Worm (Caenorhabditis elegans) whole organism, L2 larva: ENCODE results near the gene ZC190.8.

ENCODE experiments used
- C34F6.9 ChIP-seq: fragments of 150-350 bp; optimal IDR thresholded peaks from 2 replicates; lab custom pipeline; 2014; ENCODE audit warnings: missing biosample characterization, missing genetic modification characterization
- F13H6.1 ChIP-seq: sonication (generic microtip); optimal IDR thresholded peaks from 2 replicates; lab custom pipeline; 2016; ENCODE audit warnings: missing genetic modification characterization, missing compliant biosample characterization
- R02D3.7 ChIP-seq: fragments of 150-350 bp; optimal IDR thresholded peaks from 2 replicates; lab custom pipeline; 2014; ENCODE audit warnings: missing biosample characterization, missing genetic modification characterization
- Y55F3AM.14 ChIP-seq: fragments of 200-800 bp; sonication (Bioruptor generic); optimal IDR thresholded peaks from 2 replicates; lab custom pipeline; 2018; ENCODE audit warnings: mild to moderate bottlenecking, missing genetic modification characterization, missing compliant biosample characterization
- ZK546.5 ChIP-seq: sonication (generic microtip); optimal IDR thresholded peaks from 2 replicates; lab custom pipeline; 2017; ENCODE audit warnings: missing biosample characterization, missing genetic modification characterization
- alr-1 ChIP-seq: fragments of 150-350 bp; optimal IDR thresholded peaks from 2 replicates; lab custom pipeline; 2014; ENCODE audit warnings: missing biosample characterization, missing genetic modification characterization
- aly-2 ChIP-seq: fragments of 150-350 bp; optimal IDR thresholded peaks from 2 replicates; lab custom pipeline; 2014; ENCODE audit warnings: missing biosample characterization, missing genetic modification characterization
- ama-1 ChIP-seq: fragments of 150-350 bp; optimal IDR thresholded peaks from 2 replicates; lab custom pipeline; 2018; ENCODE audit warnings: inconsistent platforms
- blmp-1 ChIP-seq: sonication (generic microtip); optimal IDR thresholded peaks from 2 replicates; lab custom pipeline; 2017; ENCODE audit warnings: missing genetic modification characterization, mild to moderate bottlenecking, missing compliant biosample characterization, antibody characterized with exemption, moderate library complexity; ENCODE audit not compliant: insufficient read depth
- ceh-16 ChIP-seq: fragments of 150-350 bp; optimal IDR thresholded peaks from 2 replicates; lab custom pipeline; 2014; ENCODE audit warnings: missing biosample characterization, missing genetic modification characterization
- ceh-82 ChIP-seq: fragments of 150-350 bp; optimal IDR thresholded peaks from 2 replicates; lab custom pipeline; 2014; ENCODE audit warnings: missing biosample characterization, missing genetic modification characterization
- crh-2 ChIP-seq: sonication (generic microtip); optimal IDR thresholded peaks from 2 replicates; lab custom pipeline; 2017; ENCODE audit warnings: missing biosample characterization, missing genetic modification characterization
- dmd-4 ChIP-seq: sonication (generic microtip); optimal IDR thresholded peaks from 2 replicates; lab custom pipeline; 2017; ENCODE audit warnings: missing biosample characterization, missing genetic modification characterization
- egl-27 ChIP-seq: sonication (generic microtip); optimal IDR thresholded peaks from 3 replicates; lab custom pipeline; 2017; ENCODE audit warnings: missing biosample characterization, missing genetic modification reagents, missing genetic modification characterization
- elt-1 ChIP-seq: fragments of 150-350 bp; optimal IDR thresholded peaks from 2 replicates; lab custom pipeline; 2014; ENCODE audit warnings: missing biosample characterization, missing genetic modification characterization
- elt-3 ChIP-seq: sonication (generic microtip); optimal IDR thresholded peaks from 2 replicates; lab custom pipeline; 2017; ENCODE audit warnings: missing biosample characterization, missing genetic modification characterization
- fos-1 ChIP-seq: fragments of 150-350 bp; optimal IDR thresholded peaks from 2 replicates; lab custom pipeline; 2014; ENCODE audit warnings: missing biosample characterization, missing genetic modification characterization
- gmeb-1 ChIP-seq: fragments of 150-350 bp; optimal IDR thresholded peaks from 2 replicates; lab custom pipeline; 2014; ENCODE audit warnings: missing biosample characterization, missing genetic modification characterization
- lin-11 ChIP-seq: fragments of 150-350 bp; sonication (generic microtip); optimal IDR thresholded peaks from 2 replicates; lab custom pipeline; 2014; ENCODE audit warnings: missing biosample characterization, missing genetic modification characterization, inconsistent platforms, mixed read lengths
- lin-13 ChIP-seq: fragments of 150-350 bp; optimal IDR thresholded peaks from 2 replicates; lab custom pipeline; 2014; ENCODE audit warnings: missing biosample characterization, missing genetic modification reagents, missing genetic modification characterization
- lin-39 ChIP-seq: fragments of 150-350 bp; optimal IDR thresholded peaks from 2 replicates; lab custom pipeline; 2014; ENCODE audit warnings: missing biosample characterization, missing genetic modification reagents, missing genetic modification characterization
- lsy-2 ChIP-seq, 2 experiments: fragments of 150-350 bp in 1 of 2; sonication (generic microtip) in 1 of 2; optimal IDR thresholded peaks; 2 replicates each; lab custom pipeline; 2014 to 2017; ENCODE audit warnings: missing biosample characterization in 2 of 2, missing genetic modification characterization in 2 of 2
- mab-5 ChIP-seq: fragments of 150-350 bp; optimal IDR thresholded peaks from 2 replicates; lab custom pipeline; 2014; ENCODE audit warnings: missing biosample characterization, missing genetic modification characterization
- mbf-1 ChIP-seq: sonication (generic microtip); optimal IDR thresholded peaks from 2 replicates; lab custom pipeline; 2017; ENCODE audit warnings: missing biosample characterization, missing genetic modification characterization
- mdl-1 ChIP-seq, 2 experiments: fragments of 150-350 bp in 1 of 2; sonication (generic microtip) in 1 of 2; optimal IDR thresholded peaks; 2 replicates each; lab custom pipeline; 2017; ENCODE audit warnings: missing biosample characterization in 2 of 2, missing genetic modification characterization in 2 of 2
- nhr-10 ChIP-seq: sonication (generic microtip); optimal IDR thresholded peaks from 2 replicates; lab custom pipeline; 2017; ENCODE audit warnings: missing biosample characterization, missing genetic modification characterization
- nhr-11 ChIP-seq: fragments of 150-350 bp; optimal IDR thresholded peaks from 2 replicates; lab custom pipeline; 2014; ENCODE audit warnings: missing biosample characterization, missing genetic modification characterization
- nhr-12 ChIP-seq: fragments of 150-350 bp; optimal IDR thresholded peaks from 2 replicates; lab custom pipeline; 2014; ENCODE audit warnings: missing biosample characterization, missing genetic modification characterization
- nhr-129 ChIP-seq: fragments of 150-350 bp; optimal IDR thresholded peaks from 2 replicates; lab custom pipeline; 2014; ENCODE audit warnings: missing biosample characterization, missing genetic modification characterization
- nhr-21 ChIP-seq: fragments of 150-350 bp; optimal IDR thresholded peaks from 2 replicates; lab custom pipeline; 2014; ENCODE audit warnings: missing biosample characterization, missing genetic modification characterization
- nhr-23 ChIP-seq: fragments of 150-350 bp; optimal IDR thresholded peaks from 2 replicates; lab custom pipeline; 2014; ENCODE audit warnings: missing biosample characterization, missing genetic modification reagents, missing genetic modification characterization
- nhr-237 ChIP-seq: fragments of 150-350 bp; optimal IDR thresholded peaks from 2 replicates; lab custom pipeline; 2014; ENCODE audit warnings: missing biosample characterization, missing genetic modification characterization
- nhr-25 ChIP-seq: fragments of 150-350 bp; sonication (generic microtip); optimal IDR thresholded peaks from 3 replicates; lab custom pipeline; 2014; ENCODE audit warnings: missing biosample characterization, missing genetic modification characterization
- nhr-6 ChIP-seq: fragments of 150-350 bp; optimal IDR thresholded peaks from 2 replicates; lab custom pipeline; 2014; ENCODE audit warnings: missing biosample characterization, missing genetic modification characterization
- nhr-77 ChIP-seq: fragments of 150-350 bp; optimal IDR thresholded peaks from 2 replicates; lab custom pipeline; 2014; ENCODE audit warnings: missing biosample characterization, missing genetic modification characterization
- peb-1 ChIP-seq: fragments of 150-350 bp; optimal IDR thresholded peaks from 2 replicates; lab custom pipeline; 2014; ENCODE audit warnings: missing biosample characterization, missing genetic modification characterization
- sem-4 ChIP-seq: fragments of 150-350 bp; optimal IDR thresholded peaks from 2 replicates; lab custom pipeline; 2014; ENCODE audit warnings: missing biosample characterization, missing genetic modification reagents, missing genetic modification characterization
- skn-1 ChIP-seq: sonication (generic microtip); optimal IDR thresholded peaks from 2 replicates; lab custom pipeline; 2017; ENCODE audit warnings: missing biosample characterization, missing genetic modification characterization
- sma-3 ChIP-seq: sonication (generic microtip); optimal IDR thresholded peaks from 2 replicates; lab custom pipeline; 2016; ENCODE audit warnings: missing genetic modification reagents, missing genetic modification characterization, missing compliant biosample characterization
- sma-9 ChIP-seq, 2 experiments: fragments of 150-350 bp in 1 of 2; sonication (generic microtip) in 1 of 2; optimal IDR thresholded peaks; 2 replicates each; lab custom pipeline; 2014 to 2016; ENCODE audit warnings: missing genetic modification characterization in 2 of 2, mild to moderate bottlenecking in 1 of 2, missing biosample characterization in 1 of 2, missing compliant biosample characterization in 1 of 2, missing genetic modification reagents in 1 of 2, moderate library complexity in 1 of 2
- snpc-4 ChIP-seq: fragments of 150-350 bp; optimal IDR thresholded peaks from 2 replicates; lab custom pipeline; 2014; ENCODE audit warnings: missing biosample characterization, missing genetic modification characterization
- unc-39 ChIP-seq: fragments of 150-350 bp; optimal IDR thresholded peaks from 2 replicates; lab custom pipeline; 2014; ENCODE audit warnings: missing biosample characterization, missing genetic modification characterization
- unc-55 ChIP-seq: fragments of 150-350 bp; sonication (generic microtip); optimal IDR thresholded peaks from 3 replicates; lab custom pipeline; 2014; ENCODE audit warnings: missing biosample characterization, missing genetic modification reagents, missing genetic modification characterization
- unc-62 ChIP-seq: fragments of 150-350 bp; optimal IDR thresholded peaks from 2 replicates; lab custom pipeline; 2014; ENCODE audit warnings: missing biosample characterization, missing genetic modification reagents, missing genetic modification characterization
- zag-1 ChIP-seq: fragments of 150-350 bp; optimal IDR thresholded peaks from 2 replicates; lab custom pipeline; 2014; ENCODE audit warnings: missing biosample characterization, missing genetic modification characterization
- ztf-1 ChIP-seq: fragments of 200-800 bp; sonication (Bioruptor generic); conservative IDR thresholded peaks from 2 replicates; pipeline ENCODE4 v1.3.6; 2022; ENCODE audit warnings: missing genetic modification characterization, missing compliant biosample characterization
- ztf-11 ChIP-seq: sonication (generic microtip); optimal IDR thresholded peaks from 2 replicates; lab custom pipeline; 2017; ENCODE audit warnings: missing biosample characterization, missing genetic modification characterization
- ztf-4 ChIP-seq: fragments of 150-350 bp; optimal IDR thresholded peaks from 2 replicates; lab custom pipeline; 2014; ENCODE audit warnings: missing biosample characterization, missing genetic modification characterization

Gene ZC190.8

DNA sequence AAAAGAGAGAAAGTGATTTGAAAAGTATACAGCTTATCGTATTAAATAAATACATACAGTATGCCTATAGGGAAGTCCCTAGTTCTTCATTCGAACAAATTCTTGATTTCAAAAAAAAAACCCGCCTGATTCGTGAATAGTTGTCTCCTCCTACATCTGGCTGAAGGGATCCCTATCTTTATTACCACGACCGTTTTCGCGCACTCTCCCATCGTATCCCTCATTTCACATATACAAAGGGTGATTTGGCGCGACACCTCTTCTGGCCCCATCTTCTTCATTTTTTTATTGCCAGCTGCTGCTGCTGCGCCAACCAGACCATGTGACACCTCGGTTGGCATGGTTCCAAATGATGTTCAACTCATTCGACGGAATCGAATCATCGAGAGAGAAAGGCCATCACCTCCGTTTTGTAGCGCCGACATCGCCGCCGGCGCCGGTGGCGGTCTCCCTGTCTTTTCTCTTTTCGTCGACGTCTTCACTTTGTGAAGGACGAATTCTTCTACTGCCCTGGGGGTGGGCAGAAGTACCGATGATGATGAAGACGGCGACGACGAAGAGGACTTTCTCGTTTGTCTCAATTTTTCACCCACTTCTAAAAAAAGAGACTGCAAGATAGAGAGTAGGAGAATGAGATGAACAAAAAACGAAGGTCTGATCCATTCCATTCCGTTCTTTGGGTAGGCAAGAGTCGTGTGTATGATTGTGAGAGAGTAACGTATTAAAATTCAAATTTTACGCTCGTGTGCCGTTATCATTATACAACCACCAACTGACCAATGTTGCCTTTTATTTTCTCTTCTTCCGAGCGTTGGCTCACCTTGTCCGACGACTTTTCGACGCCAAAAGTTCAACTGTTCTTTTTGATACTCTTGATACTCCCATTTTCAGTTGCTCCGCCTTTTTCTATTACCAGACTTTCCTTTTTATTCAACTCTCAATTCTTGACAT lies 25.3 kb downstream of the ZC190.8 start:
- TF ChIP-seq fos-1 (tag; lab: Kevin White, UChicago) (no peak), R02D3.7 (tag; lab: Kevin White, UChicago) (no peak), crh-2 (tag; lab: Kevin White, UChicago) (no peak), nhr-25 (tag; lab: Kevin White, UChicago) (peak; percentile 93), elt-3 (tag; lab: Kevin White, UChicago) (no peak), sma-9 (GFP tag; optimal IDR thresholded peaks at IDR 0.05; lab: Kevin White, UChicago) (peak; percentile 81), sma-9 (tag; optimal IDR thresholded peaks at IDR 0.05; lab: Kevin White, UChicago) (no peak), C34F6.9 (tag; lab: Kevin White, UChicago) (no peak), lin-13 (GFP tag; lab: Kevin White, UChicago) (no peak), blmp-1 (tag; lab: Kevin White, UChicago) (peak; percentile 91), ceh-16 (peak; percentile 43), nhr-10 (tag; lab: Kevin White, UChicago) (no peak), ceh-82 (tag; lab: Kevin White, UChicago) (no peak), alr-1 (no peak), nhr-129 (tag; lab: Kevin White, UChicago) (peak; percentile 35), mdl-1 (tag; optimal IDR thresholded peaks at IDR 0.05; lab: Kevin White, UChicago) (peak in 1 of 2 experiments; percentile 20), unc-55 (GFP tag; lab: Kevin White, UChicago) (no peak), ZK546.5 (tag; lab: Kevin White, UChicago) (no peak), sma-3 (GFP tag; lab: Kevin White, UChicago) (peak; percentile 82), nhr-77 (tag; lab: Kevin White, UChicago) (no peak), unc-39 (no peak), aly-2 (tag; lab: Kevin White, UChicago) (no peak), snpc-4 (tag; lab: Kevin White, UChicago) (no peak), skn-1 (tag; lab: Kevin White, UChicago) (no peak), nhr-6 (tag; lab: Kevin White, UChicago) (no peak), ama-1 (lab: Kevin White, UChicago) (no peak), egl-27 (tag; lab: Kevin White, UChicago) (peak; percentile 65), mab-5 (no peak), Y55F3AM.14 (GFP tag; lab: Kevin White, UChicago) (peak; percentile 66), nhr-23 (tag; lab: Kevin White, UChicago) (no peak), gmeb-1 (tag; lab: Kevin White, UChicago) (no peak), sem-4 (tag; lab: Kevin White, UChicago) (peak; percentile 76), mbf-1 (no peak), F13H6.1 (peak; percentile 54), elt-1 (tag; lab: Kevin White, UChicago) (no peak), nhr-21 (tag; lab: Kevin White, UChicago) (peak; percentile 56), lin-11 (tag; lab: Kevin White, UChicago) (no peak), unc-62 (GFP tag; lab: Kevin White, UChicago) (no peak), peb-1 (tag; lab: Kevin White, UChicago) (no peak), lin-39 (tag; lab: Kevin White, UChicago) (no peak), nhr-12 (tag; lab: Kevin White, UChicago) (no peak), lsy-2 (tag; optimal IDR thresholded peaks at IDR 0.05; lab: Kevin White, UChicago) (peak in 1 of 2 experiments; percentile 21), nhr-237 (tag; lab: Kevin White, UChicago) (no peak), zag-1 (tag; lab: Kevin White, UChicago) (no peak), ztf-4 (tag; lab: Kevin White, UChicago) (no peak), nhr-11 (tag; lab: Kevin White, UChicago) (no peak), ztf-1 (GFP tag; lab: Robert Waterston, UW) (no peak), ztf-11 (no peak), dmd-4 (tag; lab: Kevin White, UChicago) (no peak)
